Worm (Caenorhabditis elegans) whole organism, late embryonic: ENCODE data around the gene R12B2.3.

Source experiments
- C08G9.2 ChIP-seq: sonication (generic microtip); optimal IDR thresholded peaks from 2 replicates; lab custom pipeline; 2016; ENCODE audit warnings: mild to moderate bottlenecking, missing genetic modification characterization, moderate library complexity, missing compliant biosample characterization
- F13H6.1 ChIP-seq: sonication (generic microtip); optimal IDR thresholded peaks from 2 replicates; lab custom pipeline; 2016; ENCODE audit warnings: missing genetic modification characterization, missing compliant biosample characterization
- K02D7.2 ChIP-seq: sonication (generic microtip); optimal IDR thresholded peaks from 2 replicates; lab custom pipeline; 2017; ENCODE audit warnings: mild to moderate bottlenecking, missing genetic modification characterization, missing compliant biosample characterization
- K09A11.1 ChIP-seq: sonication (generic microtip); optimal IDR thresholded peaks from 2 replicates; lab custom pipeline; 2017; ENCODE audit warnings: antibody characterized with exemption, mild to moderate bottlenecking, missing genetic modification characterization, missing compliant biosample characterization; ENCODE audit not compliant: insufficient read depth
- T23F11.4 ChIP-seq: fragments of 200-800 bp; sonication (Bioruptor generic); optimal IDR thresholded peaks from 2 replicates; lab custom pipeline; 2018; ENCODE audit warnings: mild to moderate bottlenecking, missing genetic modification characterization, missing compliant biosample characterization
- Y22D7AL.16 ChIP-seq: sonication (generic microtip); optimal IDR thresholded peaks from 2 replicates; lab custom pipeline; 2016; ENCODE audit warnings: missing genetic modification characterization, missing compliant biosample characterization
- ahr-1 ChIP-seq: sonication (generic microtip); optimal IDR thresholded peaks from 2 replicates; lab custom pipeline; 2016; ENCODE audit warnings: missing genetic modification characterization, missing compliant biosample characterization
- ama-1 ChIP-seq: fragments of 150-350 bp; optimal IDR thresholded peaks from 2 replicates; lab custom pipeline; 2014
- ceh-22 ChIP-seq: sonication (generic microtip); optimal IDR thresholded peaks from 2 replicates; lab custom pipeline; 2017; ENCODE audit warnings: missing biosample characterization, missing genetic modification characterization
- ceh-31 ChIP-seq: sonication (generic microtip); optimal IDR thresholded peaks from 2 replicates; lab custom pipeline; 2016; ENCODE audit warnings: missing genetic modification characterization, missing compliant biosample characterization
- ceh-45 ChIP-seq: fragments of 200-800 bp; sonication (Bioruptor generic); IDR thresholded peaks from 2 replicates; pipeline ENCODE4 v1.3.6; 2022; ENCODE audit warnings: missing genetic modification reagents, missing genetic modification characterization, missing compliant biosample characterization
- ceh-9 ChIP-seq: sonication (generic microtip); optimal IDR thresholded peaks from 2 replicates; lab custom pipeline; 2016; ENCODE audit warnings: mild to moderate bottlenecking, missing genetic modification characterization, inconsistent platforms, missing compliant biosample characterization
- dmd-4 ChIP-seq: sonication (generic microtip); optimal IDR thresholded peaks from 2 replicates; lab custom pipeline; 2016; ENCODE audit warnings: borderline replicate concordance, missing genetic modification characterization, missing compliant biosample characterization
- elt-2 ChIP-seq: sonication (generic microtip); optimal IDR thresholded peaks from 2 replicates; lab custom pipeline; 2016; ENCODE audit warnings: missing genetic modification reagents, missing genetic modification characterization, missing compliant biosample characterization
- elt-4 ChIP-seq: sonication (generic microtip); optimal IDR thresholded peaks from 2 replicates; lab custom pipeline; 2016; ENCODE audit warnings: missing genetic modification characterization, missing compliant biosample characterization
- ets-4 ChIP-seq: sonication (generic microtip); optimal IDR thresholded peaks from 2 replicates; lab custom pipeline; 2016; ENCODE audit warnings: missing genetic modification characterization, missing compliant biosample characterization
- eyg-1 ChIP-seq: sonication (generic microtip); optimal IDR thresholded peaks from 2 replicates; lab custom pipeline; 2016; ENCODE audit warnings: missing genotype, missing genetic modification characterization, missing compliant biosample characterization
- fax-1 ChIP-seq: sonication (generic microtip); optimal IDR thresholded peaks from 2 replicates; lab custom pipeline; 2016; ENCODE audit warnings: missing genotype, missing genetic modification characterization, missing compliant biosample characterization
- fkh-6 ChIP-seq: sonication (generic microtip); optimal IDR thresholded peaks from 2 replicates; lab custom pipeline; 2016; ENCODE audit warnings: missing genetic modification characterization, missing compliant biosample characterization
- gmeb-2 ChIP-seq: sonication (generic microtip); optimal IDR thresholded peaks from 2 replicates; lab custom pipeline; 2016; ENCODE audit warnings: missing genetic modification characterization, inconsistent platforms, missing compliant biosample characterization
- hlh-13 ChIP-seq: fragments of 200-800 bp; sonication (Bioruptor generic); optimal IDR thresholded peaks from 2 replicates; lab custom pipeline; 2018; ENCODE audit warnings: mild to moderate bottlenecking, missing genetic modification characterization, missing compliant biosample characterization
- hlh-30 ChIP-seq: sonication (generic microtip); optimal IDR thresholded peaks from 2 replicates; lab custom pipeline; 2017; ENCODE audit warnings: antibody characterized with exemption, missing genetic modification characterization, missing compliant biosample characterization; ENCODE audit not compliant: insufficient read depth
- hlh-8 ChIP-seq: sonication (generic microtip); optimal IDR thresholded peaks from 2 replicates; lab custom pipeline; 2016; ENCODE audit warnings: missing genotype, missing genetic modification characterization, missing compliant biosample characterization
- lim-6 ChIP-seq: sonication (generic microtip); optimal IDR thresholded peaks from 2 replicates; lab custom pipeline; 2016; ENCODE audit warnings: missing genetic modification characterization, missing compliant biosample characterization
- madf-2 ChIP-seq: sonication (generic microtip); optimal IDR thresholded peaks from 2 replicates; lab custom pipeline; 2017; ENCODE audit warnings: missing genetic modification characterization, missing compliant biosample characterization
- mec-3 ChIP-seq: sonication (generic microtip); optimal IDR thresholded peaks from 2 replicates; lab custom pipeline; 2016; ENCODE audit warnings: borderline replicate concordance, missing genetic modification characterization, missing compliant biosample characterization
- nfya-1 ChIP-seq: sonication (generic microtip); optimal IDR thresholded peaks from 2 replicates; lab custom pipeline; 2017; ENCODE audit warnings: missing genetic modification characterization, mild to moderate bottlenecking, missing compliant biosample characterization, antibody characterized with exemption, moderate library complexity
- pag-3 ChIP-seq: sonication (generic microtip); optimal IDR thresholded peaks from 2 replicates; lab custom pipeline; 2016; ENCODE audit warnings: missing compliant biosample characterization, missing genetic modification characterization, borderline replicate concordance
- pros-1 ChIP-seq: fragments of 150-350 bp; optimal IDR thresholded peaks from 2 replicates; lab custom pipeline; 2014; ENCODE audit warnings: missing biosample characterization, missing genetic modification reagents, missing genetic modification characterization
- ref-2 ChIP-seq: sonication (generic microtip); optimal IDR thresholded peaks from 2 replicates; lab custom pipeline; 2016; ENCODE audit warnings: missing genetic modification characterization, missing compliant biosample characterization
- sox-2 ChIP-seq: fragments of 200-800 bp; sonication (Bioruptor generic); IDR thresholded peaks from 2 replicates; pipeline ENCODE4 v1.3.6; 2022; ENCODE audit warnings: missing genetic modification reagents, missing genetic modification characterization, missing compliant biosample characterization
- syd-9 ChIP-seq: sonication (generic microtip); optimal IDR thresholded peaks from 2 replicates; lab custom pipeline; 2016; ENCODE audit warnings: mild to moderate bottlenecking, missing genetic modification characterization, moderate library complexity, missing compliant biosample characterization
- tbx-2 ChIP-seq: sonication (generic microtip); optimal IDR thresholded peaks from 2 replicates; lab custom pipeline; 2016; ENCODE audit warnings: missing genetic modification characterization, missing compliant biosample characterization
- tbx-7 ChIP-seq: sonication (generic microtip); optimal IDR thresholded peaks from 2 replicates; lab custom pipeline; 2016; ENCODE audit warnings: missing genotype, missing genetic modification characterization, missing compliant biosample characterization
- ttx-3 ChIP-seq: sonication (generic microtip); optimal IDR thresholded peaks from 2 replicates; lab custom pipeline; 2016; ENCODE audit warnings: missing genetic modification reagents, missing genetic modification characterization, missing compliant biosample characterization
- unc-55 ChIP-seq: sonication (generic microtip); optimal IDR thresholded peaks from 2 replicates; lab custom pipeline; 2017; ENCODE audit warnings: missing biosample characterization, missing genetic modification reagents, missing genetic modification characterization
- zip-5 ChIP-seq: sonication (generic microtip); optimal IDR thresholded peaks from 2 replicates; lab custom pipeline; 2016; ENCODE audit warnings: missing genetic modification characterization, missing compliant biosample characterization

The R12B2.3 gene

DNA sequence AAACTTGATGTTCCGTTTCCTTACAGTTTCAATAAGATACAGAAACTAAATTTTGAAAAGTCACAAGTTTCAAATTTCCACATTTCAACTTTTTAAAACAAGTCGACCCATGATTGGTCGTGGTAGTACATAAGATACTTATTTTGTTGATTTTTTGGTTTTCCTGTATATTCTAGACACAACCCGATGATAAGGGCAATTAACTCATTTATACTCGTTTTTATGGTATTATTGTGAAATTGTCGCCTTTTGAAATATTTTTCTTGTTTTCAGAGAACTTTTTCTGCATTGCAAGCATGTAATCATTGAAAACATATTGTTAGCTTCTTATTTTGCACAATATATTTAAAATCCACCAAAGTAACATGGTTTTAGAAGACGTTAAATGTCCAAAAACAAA lies 6.6 kb downstream of the R12B2.3 start:
- TF ChIP-seq pros-1 (tag; lab: Kevin White, UChicago) = no peak
- no peak for TF ChIP-seq sox-2 (GFP tag; lab: Robert Waterston, UW)
- TF ChIP-seq ceh-22 (tag; lab: Kevin White, UChicago) = no peak
- no peak for TF ChIP-seq dmd-4
- no peak for TF ChIP-seq ceh-31 (tag; lab: Kevin White, UChicago)
- TF ChIP-seq madf-2 = no peak

DNA sequence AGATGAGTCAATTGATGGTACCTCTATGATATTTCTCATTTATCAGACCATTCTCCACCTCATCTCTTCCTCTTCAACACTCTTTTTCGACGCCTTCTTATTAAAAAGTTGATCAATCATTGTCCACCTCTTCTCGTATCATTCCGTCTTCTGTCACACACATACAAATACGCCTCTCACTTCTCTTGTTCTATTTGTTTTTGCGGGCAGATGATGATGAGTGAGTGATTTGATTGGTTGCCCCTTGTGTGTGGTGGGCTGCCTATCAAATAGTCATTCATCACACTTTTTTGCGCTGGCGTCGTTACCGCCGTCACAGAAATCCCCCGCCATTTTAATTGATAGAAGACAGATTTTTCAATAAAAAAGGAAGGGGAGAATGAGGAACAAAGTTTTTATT lies 7.3 kb downstream of the R12B2.3 start:
- TF ChIP-seq unc-55 = peak; percentile 79
- peak; percentile 57 for TF ChIP-seq nfya-1 (tag; lab: Kevin White, UChicago)
- TF ChIP-seq lim-6 (tag; lab: Kevin White, UChicago) = no peak

DNA sequence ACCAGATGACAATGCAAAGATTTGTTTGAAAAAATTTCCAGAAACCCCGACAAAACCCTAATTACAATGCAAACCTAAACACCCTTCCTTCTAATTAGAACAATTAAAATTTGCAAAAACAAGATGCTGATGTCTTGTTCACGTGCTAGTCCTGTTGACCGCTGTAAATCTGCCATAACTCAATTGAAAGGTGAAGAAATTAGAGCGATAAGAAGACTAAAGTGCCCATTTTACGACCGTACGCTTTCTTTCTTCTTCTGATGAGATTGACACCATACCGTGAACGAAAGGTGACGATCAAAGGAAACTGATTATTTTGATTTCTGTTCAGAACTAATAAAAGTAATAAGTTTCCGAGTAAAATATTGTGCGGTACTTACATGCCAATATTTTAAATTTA lies 8.1 kb downstream of the R12B2.3 start:
- no peak for TF ChIP-seq F13H6.1 (tag; lab: Kevin White, UChicago)
- TF ChIP-seq ceh-31 (tag; lab: Kevin White, UChicago) = no peak
- TF ChIP-seq zip-5 (tag; lab: Kevin White, UChicago) = no peak
- TF ChIP-seq syd-9 = no peak
- TF ChIP-seq mec-3 = no peak
- TF ChIP-seq ref-2 (tag; lab: Kevin White, UChicago) = no peak
- no peak for TF ChIP-seq ceh-45 (GFP tag; lab: Robert Waterston, UW)
- TF ChIP-seq lim-6 (tag; lab: Kevin White, UChicago) = no peak
- TF ChIP-seq, all 69 proteins: peak for 0

DNA sequence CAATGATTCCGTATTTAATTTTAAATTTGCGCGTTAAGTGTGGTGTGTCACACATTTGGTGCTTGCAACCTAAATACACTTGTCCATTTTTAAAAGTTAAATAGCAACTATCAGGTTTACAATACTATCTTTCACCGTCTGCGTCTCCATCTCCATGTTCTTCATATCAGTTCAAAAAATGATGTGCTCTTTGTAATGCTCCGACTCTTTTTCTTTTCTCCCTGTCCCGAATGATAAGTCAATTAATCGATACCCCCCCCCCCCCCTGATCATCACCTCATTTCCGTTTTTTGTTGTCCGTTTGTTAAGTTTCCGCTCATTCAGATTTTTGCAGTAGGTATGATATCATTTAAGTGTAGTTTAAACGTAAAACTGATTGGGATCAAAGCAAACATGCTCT lies 8.7 kb downstream of the R12B2.3 start:
- peak; percentile 20 for TF ChIP-seq elt-2 (tag; lab: Kevin White, UChicago)
- TF ChIP-seq unc-55 = no peak

ce11 chrIII:5814799-5815198 lies 9.4 kb downstream of the R12B2.3 start, which contains the start of gene R12B2.7:
Gene R12B2.7, plus strand, starts transcription at chrIII:5815045.
- TF ChIP-seq tbx-2 (peak; percentile 13), tbx-7 (no peak), gmeb-2 (no peak), hlh-13 (no peak), ttx-3 (tag; lab: Kevin White, UChicago) (no peak), unc-55 (peak; percentile 34), ref-2 (tag; lab: Kevin White, UChicago) (no peak)

DNA sequence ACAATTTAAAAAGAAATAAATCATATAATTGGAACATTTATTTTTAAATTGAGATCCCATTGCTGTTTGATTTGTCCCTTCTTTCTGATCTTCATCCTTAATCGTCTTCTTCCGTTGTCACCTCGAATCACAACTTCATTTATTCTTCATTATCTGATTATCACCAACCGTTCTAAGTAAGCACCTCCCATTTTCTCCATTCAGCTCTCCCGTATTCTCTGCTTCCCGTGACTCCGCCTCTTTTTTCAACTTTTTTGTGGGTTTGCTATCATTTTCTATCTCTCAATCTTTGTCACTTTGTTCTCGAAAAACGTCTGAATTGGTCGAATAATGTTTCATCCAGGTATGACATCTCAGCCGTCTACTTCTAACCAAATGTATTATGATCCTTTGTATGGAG lies 10.6 kb downstream of the R12B2.3 start, which contains the start of gene sma-4:
Gene sma-4, plus strand, starts transcription at position 301 of the 400 bp plus-strand sequence.
- TF ChIP-seq Y22D7AL.16 (tag; lab: Kevin White, UChicago) (no peak), ref-2 (tag; lab: Kevin White, UChicago) (no peak), ama-1 (lab: Kevin White, UChicago) (no peak), zip-5 (tag; lab: Kevin White, UChicago) (no peak), hlh-8 (tag; lab: Kevin White, UChicago) (no peak), pag-3 (tag; lab: Kevin White, UChicago) (no peak), K09A11.1 (tag; lab: Kevin White, UChicago) (no peak), ceh-9 (tag; lab: Kevin White, UChicago) (no peak), hlh-30 (tag; lab: Kevin White, UChicago) (no peak), fax-1 (tag; lab: Kevin White, UChicago) (no peak), pros-1 (tag; lab: Kevin White, UChicago) (no peak), fkh-6 (tag; lab: Kevin White, UChicago) (no peak), elt-4 (tag; lab: Kevin White, UChicago) (no peak), ets-4 (tag; lab: Kevin White, UChicago) (no peak), T23F11.4 (GFP tag; lab: Kevin White, UChicago) (no peak), K02D7.2 (tag; lab: Kevin White, UChicago) (no peak), ahr-1 (no peak), ttx-3 (tag; lab: Kevin White, UChicago) (no peak), C08G9.2 (tag; lab: Kevin White, UChicago) (no peak), eyg-1 (no peak)
